Fruit fly (Drosophila melanogaster) whole organism, embryonic: ENCODE data around the gene CG14958.

Experiments
- Ada2b ChIP-seq: fragments of 200-800 bp; sonication (Bioruptor generic); IDR thresholded peaks from 2 replicates; pipeline ENCODE4 v1.3.6; 2022; ENCODE audit warnings: missing biosample characterization, missing genetic modification characterization
- Atf3 ChIP-seq: fragments of 200-800 bp; sonication (Bioruptor generic); optimal IDR thresholded peaks from 3 replicates; lab custom pipeline; 2016; ENCODE audit warnings: missing biosample characterization, missing genetic modification characterization
- Bgb ChIP-seq: fragments of 200-800 bp; sonication (Bioruptor generic); IDR thresholded peaks from 2 replicates; pipeline ENCODE4 v1.3.6; 2022; ENCODE audit warnings: missing biosample characterization, missing genetic modification characterization; ENCODE audit not compliant: partially characterized antibody
- BtbVII ChIP-seq: fragments of 200-800 bp; sonication (Bioruptor generic); optimal IDR thresholded peaks from 3 replicates; lab custom pipeline; 2017; ENCODE audit warnings: missing biosample characterization, mild to moderate bottlenecking, missing genetic modification characterization
- CG11696 ChIP-seq: fragments of 200-800 bp; sonication (Bioruptor generic); IDR thresholded peaks from 2 replicates; pipeline ENCODE4 v1.3.6; 2022; ENCODE audit warnings: missing biosample characterization, missing genetic modification characterization
- CG13894 ChIP-seq: fragments of 200-800 bp; sonication (Bioruptor generic); optimal IDR thresholded peaks from 3 replicates; lab custom pipeline; 2018; ENCODE audit warnings: missing biosample characterization, mild to moderate bottlenecking, missing genetic modification characterization, moderate library complexity
- CG16863 ChIP-seq: fragments of 200-800 bp; sonication (Bioruptor generic); optimal IDR thresholded peaks from 3 replicates; lab custom pipeline; 2016; ENCODE audit warnings: missing biosample characterization, missing genetic modification characterization
- CG17568 ChIP-seq: fragments of 200-800 bp; sonication (Bioruptor generic); optimal IDR thresholded peaks from 2 replicates; lab custom pipeline; 2018; ENCODE audit warnings: missing biosample characterization, mild to moderate bottlenecking, missing genetic modification characterization, moderate library complexity
- CG18011 ChIP-seq: fragments of 200-800 bp; sonication (Bioruptor generic); optimal IDR thresholded peaks from 2 replicates; lab custom pipeline; 2017; ENCODE audit warnings: missing biosample characterization, missing genetic modification characterization, mild to moderate bottlenecking, moderate library complexity, missing genotype
- CG18599 ChIP-seq: fragments of 200-800 bp; sonication (Bioruptor generic); optimal IDR thresholded peaks from 3 replicates; lab custom pipeline; 2017; ENCODE audit warnings: missing biosample characterization, missing genetic modification characterization, mild to moderate bottlenecking, moderate library complexity, missing genetic modification reagents
- CG18764 ChIP-seq: fragments of 200-800 bp; sonication (Bioruptor generic); optimal IDR thresholded peaks from 3 replicates; lab custom pipeline; 2016; ENCODE audit warnings: missing biosample characterization, missing genetic modification characterization
- CG31365 ChIP-seq: fragments of 200-800 bp; sonication (Bioruptor generic); optimal IDR thresholded peaks from 2 replicates; lab custom pipeline; 2018; ENCODE audit warnings: missing biosample characterization, mild to moderate bottlenecking, missing genetic modification characterization
- CG31441 ChIP-seq: fragments of 200-800 bp; sonication (Bioruptor generic); IDR thresholded peaks from 2 replicates; pipeline ENCODE4 v1.3.6; 2022; ENCODE audit warnings: missing biosample characterization, missing genetic modification characterization
- CG33213 ChIP-seq: fragments of 200-800 bp; sonication (Bioruptor generic); optimal IDR thresholded peaks from 3 replicates; lab custom pipeline; 2016; ENCODE audit warnings: missing biosample characterization, missing genetic modification characterization
- CG34376 ChIP-seq: fragments of 200-800 bp; sonication (Bioruptor generic); optimal IDR thresholded peaks from 2 replicates; lab custom pipeline; 2018; ENCODE audit warnings: missing biosample characterization, mild to moderate bottlenecking, missing genetic modification characterization
- CG3995 ChIP-seq: fragments of 200-800 bp; sonication (Bioruptor generic); optimal IDR thresholded peaks from 3 replicates; lab custom pipeline; 2016; ENCODE audit warnings: missing biosample characterization, missing genetic modification characterization
- CG4360 ChIP-seq: fragments of 200-800 bp; sonication (Bioruptor generic); IDR thresholded peaks from 2 replicates; pipeline ENCODE4 v1.3.6; 2022; ENCODE audit warnings: missing biosample characterization, missing genetic modification characterization
- CG4617 ChIP-seq: fragments of 200-800 bp; sonication (Bioruptor generic); optimal IDR thresholded peaks from 3 replicates; lab custom pipeline; 2016; ENCODE audit warnings: missing biosample characterization, missing genetic modification characterization, borderline replicate concordance
- CHES-1-like ChIP-seq: fragments of 200-800 bp; sonication (Bioruptor generic); optimal IDR thresholded peaks from 2 replicates; lab custom pipeline; 2016; ENCODE audit warnings: missing biosample characterization, missing genetic modification characterization
- D19B ChIP-seq: fragments of 200-800 bp; sonication (Bioruptor generic); optimal IDR thresholded peaks from 2 replicates; lab custom pipeline; 2017; ENCODE audit warnings: missing biosample characterization, mild to moderate bottlenecking, missing genetic modification characterization
- HmgZ ChIP-seq: fragments of 200-800 bp; sonication (Bioruptor generic); optimal IDR thresholded peaks from 2 replicates; lab custom pipeline; 2018; ENCODE audit warnings: missing biosample characterization, mild to moderate bottlenecking, missing genetic modification characterization
- Hmr ChIP-seq: fragments of 200-800 bp; sonication (Bioruptor generic); optimal IDR thresholded peaks from 3 replicates; lab custom pipeline; 2017; ENCODE audit warnings: mild to moderate bottlenecking, missing biosample characterization, missing genetic modification reagents, missing genetic modification characterization
- Hr78 ChIP-seq, 2 experiments: fragments of 200-800 bp in 1 of 2; fragments of >200 bp in 1 of 2; sonication (Bioruptor generic) in 1 of 2; optimal IDR thresholded peaks; 2 replicates each; lab custom pipeline; 2017 to 2019; ENCODE audit warnings: missing biosample characterization in 2 of 2, missing genetic modification characterization in 2 of 2, mild to moderate bottlenecking in 1 of 2, moderate library complexity in 1 of 2
- MESR4 ChIP-seq: fragments of 200-800 bp; sonication (Bioruptor generic); optimal IDR thresholded peaks from 2 replicates; lab custom pipeline; 2018; ENCODE audit warnings: missing biosample characterization, mild to moderate bottlenecking, missing genetic modification characterization, moderate library complexity
- Med ChIP-seq: fragments of 200-800 bp; sonication (Bioruptor generic); peaks from one replicate; lab custom pipeline; 2016; ENCODE audit warnings: missing biosample characterization, missing genetic modification characterization, mild to moderate bottlenecking, inconsistent platforms, moderate library complexity
- Pdp1 ChIP-seq, 2 experiments: fragments of 200-800 bp; sonication (Bioruptor generic); optimal IDR thresholded peaks; 3 replicates each; lab custom pipeline; 2016; ENCODE audit warnings: missing biosample characterization in 2 of 2, missing genetic modification characterization in 2 of 2, mild to moderate bottlenecking in 1 of 2, moderate library complexity in 1 of 2
- Ravus ChIP-seq: fragments of 200-800 bp; sonication (Bioruptor generic); IDR thresholded peaks from 2 replicates; pipeline ENCODE4 v1.3.6; 2022; ENCODE audit warnings: missing biosample characterization, missing genetic modification characterization
- Scr ChIP-seq: fragments of 200-800 bp; sonication (Bioruptor generic); IDR thresholded peaks from 2 replicates; pipeline ENCODE4 v1.3.6; 2022; ENCODE audit warnings: missing biosample characterization, missing genetic modification characterization; ENCODE audit not compliant: partially characterized antibody
- Six4 ChIP-seq: fragments of 200-800 bp; sonication (Bioruptor generic); optimal IDR thresholded peaks from 2 replicates; lab custom pipeline; 2016; ENCODE audit warnings: missing biosample characterization, missing genetic modification characterization
- Stat92E ChIP-seq, 3 experiments: fragments of >200 bp in 2 of 3; fragments of 200-800 bp in 1 of 3; sonication (Bioruptor generic) in 1 of 3; optimal IDR thresholded peaks; 2 replicates each; lab custom pipeline; 2017 to 2019; ENCODE audit warnings: missing biosample characterization in 3 of 3, missing genetic modification characterization in 3 of 3, mild to moderate bottlenecking in 1 of 3, moderate library complexity in 1 of 3
- Usf ChIP-seq: fragments of 200-800 bp; sonication (Bioruptor generic); optimal IDR thresholded peaks from 2 replicates; lab custom pipeline; 2017; ENCODE audit warnings: missing genotype, missing biosample characterization, missing genetic modification characterization
- Xbp1 ChIP-seq: fragments of 200-800 bp; sonication (Bioruptor generic); optimal IDR thresholded peaks from 3 replicates; lab custom pipeline; 2016; ENCODE audit warnings: missing biosample characterization, mild to moderate bottlenecking, missing genetic modification characterization
- cg ChIP-seq: fragments of 200-800 bp; sonication (Bioruptor generic); optimal IDR thresholded peaks from 3 replicates; lab custom pipeline; 2019; ENCODE audit warnings: missing biosample characterization, mild to moderate bottlenecking, missing genetic modification characterization, moderate library complexity
- chinmo ChIP-seq: fragments of 200-800 bp; sonication (Bioruptor generic); IDR thresholded peaks from 4 replicates; pipeline ENCODE4 v1.3.6; 2022; ENCODE audit warnings: missing biosample characterization, missing genetic modification characterization; ENCODE audit not compliant: partially characterized antibody
- chm ChIP-seq: fragments of 200-800 bp; sonication (Bioruptor generic); IDR thresholded peaks from 2 replicates; pipeline ENCODE4 v1.3.6; 2022; ENCODE audit warnings: missing biosample characterization, missing genetic modification characterization
- crol ChIP-seq: fragments of 200-800 bp; sonication (Bioruptor generic); IDR thresholded peaks from 2 replicates; pipeline ENCODE4 v1.3.6; 2022; ENCODE audit warnings: missing biosample characterization, missing genetic modification characterization
- exex ChIP-seq: fragments of 200-800 bp; sonication (Bioruptor generic); optimal IDR thresholded peaks from 4 replicates; lab custom pipeline; 2018; ENCODE audit warnings: missing biosample characterization, mild to moderate bottlenecking, missing genetic modification characterization, moderate library complexity
- ftz-f1 ChIP-seq: fragments of 200-800 bp; sonication (Bioruptor generic); optimal IDR thresholded peaks from 2 replicates; lab custom pipeline; 2016; ENCODE audit warnings: missing biosample characterization, missing genetic modification characterization
- grn ChIP-seq: fragments of 200-800 bp; sonication (Bioruptor generic); optimal IDR thresholded peaks from 3 replicates; lab custom pipeline; 2017; ENCODE audit warnings: missing biosample characterization, missing genetic modification characterization
- lab ChIP-seq: fragments of 200-800 bp; sonication (Bioruptor generic); optimal IDR thresholded peaks from 3 replicates; lab custom pipeline; 2017; ENCODE audit warnings: missing biosample characterization, missing genetic modification characterization, mild to moderate bottlenecking, moderate library complexity, missing genetic modification reagents
- mirr ChIP-seq: fragments of 200-800 bp; sonication (Bioruptor generic); optimal IDR thresholded peaks from 3 replicates; lab custom pipeline; 2018; ENCODE audit warnings: missing biosample characterization, mild to moderate bottlenecking, missing genetic modification characterization
- pnt ChIP-seq: fragments of 200-800 bp; sonication (Bioruptor generic); optimal IDR thresholded peaks from 3 replicates; lab custom pipeline; 2016; ENCODE audit warnings: missing biosample characterization, missing genetic modification characterization
- sens-2 ChIP-seq: fragments of 200-800 bp; sonication (Bioruptor generic); IDR thresholded peaks from 2 replicates; pipeline ENCODE4 v1.3.6; 2022; ENCODE audit warnings: missing biosample characterization, missing genetic modification characterization
- sisA ChIP-seq: fragments of 200-800 bp; sonication (Bioruptor generic); IDR thresholded peaks from 2 replicates; pipeline ENCODE4 v1.3.6; 2022; ENCODE audit warnings: missing biosample characterization, missing genetic modification characterization
- sr ChIP-seq: fragments of 200-800 bp; sonication (Bioruptor generic); IDR thresholded peaks from 3 replicates; pipeline ENCODE4 v1.3.6; 2022; ENCODE audit warnings: missing biosample characterization, missing genetic modification characterization
- sug ChIP-seq: fragments of 200-800 bp; optimal IDR thresholded peaks from 2 replicates; lab custom pipeline; 2019; ENCODE audit warnings: missing biosample characterization, mild to moderate bottlenecking, missing genetic modification characterization, moderate library complexity
- twi ChIP-seq: fragments of 200-800 bp; optimal IDR thresholded peaks from 2 replicates; lab custom pipeline; 2019; ENCODE audit warnings: missing biosample characterization, mild to moderate bottlenecking, missing genetic modification characterization, moderate library complexity
- zfh1 ChIP-seq: fragments of 200-800 bp; sonication (Bioruptor generic); IDR thresholded peaks from 3 replicates; pipeline ENCODE4 v1.3.6; 2022; ENCODE audit warnings: missing biosample characterization, missing genetic modification characterization

The CG14958 gene

dm6 chr3L:3142516-3143382, 47.0 kb upstream of the CG14958 start:
- no peak for TF ChIP-seq D19B (GFP tag; lab: Kevin White, UChicago)
- peak; percentile 74 for TF ChIP-seq Med (GFP tag; lab: Kevin White, UChicago)
- TF ChIP-seq Usf (GFP tag; lab: Kevin White, UChicago) = no peak
- TF ChIP-seq Pdp1 (GFP tag; optimal IDR thresholded peaks at IDR 0.05; lab: Kevin White, UChicago) = peak in 1 of 2 experiments; percentile 26
- peak; percentile 1 for TF ChIP-seq CG17568
- no peak for TF ChIP-seq sr
- TF ChIP-seq sug (tag; lab: Kevin White, UChicago) = peak; percentile 57
- TF ChIP-seq Hmr = peak; percentile 16
- no peak for TF ChIP-seq Scr (GFP tag; lab: Robert Waterston, UW)
- no peak for TF ChIP-seq twi (tag; lab: Kevin White, UChicago)
- peak; percentile 49 for TF ChIP-seq mirr (GFP tag; lab: Kevin White, UChicago)
- TF ChIP-seq CG4617 = peak; percentile 46
- TF ChIP-seq exex (tag; lab: Kevin White, UChicago) = peak; percentile 64
- TF ChIP-seq CG18764 = no peak
- TF ChIP-seq crol (GFP tag; lab: Robert Waterston, UW) = peak; percentile 47; the same call in 1 of the 2 replicates
- peak; percentile 8 for TF ChIP-seq lab (GFP tag; lab: Kevin White, UChicago)
- 0 out of 2 replicates have a peak, but pooled peaks have one; percentile 14 for TF ChIP-seq chm (GFP tag; lab: Robert Waterston, UW)
- TF ChIP-seq Ada2b (GFP tag; lab: Robert Waterston, UW) = no peak
- no peak for TF ChIP-seq cg
- TF ChIP-seq CG4360 (GFP tag; lab: Robert Waterston, UW) = peak; percentile 72
- TF ChIP-seq sens-2 = no peak
- no peak for TF ChIP-seq CG11696 (GFP tag; lab: Robert Waterston, UW)
- peak; percentile 73 for TF ChIP-seq MESR4 (GFP tag; lab: Kevin White, UChicago)
- TF ChIP-seq CG13894 (tag; lab: Kevin White, UChicago) = peak; percentile 19
- TF ChIP-seq CG18599 = peak; percentile 1
- TF ChIP-seq ftz-f1 (GFP tag; lab: Kevin White, UChicago) = peak; percentile 3
- TF ChIP-seq CG3995 (GFP tag; lab: Kevin White, UChicago) = peak; percentile 79
- no peak for TF ChIP-seq CG31365 (tag; lab: Kevin White, UChicago)
- no peak for TF ChIP-seq Hr78 (GFP tag; optimal IDR thresholded peaks at IDR 0.05; lab: Kevin White, UChicago)
- TF ChIP-seq CG34376 (GFP tag; lab: Kevin White, UChicago) = peak; percentile 78
- no peak for TF ChIP-seq CG31441 (GFP tag; lab: Robert Waterston, UW)
- TF ChIP-seq BtbVII (GFP tag; lab: Kevin White, UChicago) = peak; percentile 11
- TF ChIP-seq chinmo = 0 out of 4 replicates have a peak, but pooled peaks have one; percentile 58
- TF ChIP-seq zfh1 = no peak
- peak; percentile 34 for TF ChIP-seq grn (GFP tag; lab: Kevin White, UChicago)
- TF ChIP-seq Stat92E (GFP tag; optimal IDR thresholded peaks at IDR 0.05; lab: Kevin White, UChicago) = no peak
- no peak for TF ChIP-seq CG33213
- no peak for TF ChIP-seq CG16863 (GFP tag; lab: Kevin White, UChicago)
- TF ChIP-seq CHES-1-like (GFP tag; lab: Kevin White, UChicago) = no peak
- no peak for TF ChIP-seq Six4
- no peak for TF ChIP-seq pnt
- no peak for TF ChIP-seq Bgb (GFP tag; lab: Robert Waterston, UW)
- no peak for TF ChIP-seq Atf3
- no peak for TF ChIP-seq Ravus
- no peak for TF ChIP-seq sisA (GFP tag; lab: Robert Waterston, UW)
- TF ChIP-seq HmgZ = peak; percentile 5
- no peak for TF ChIP-seq CG18011 (GFP tag; lab: Kevin White, UChicago)
- peak; percentile 57 for TF ChIP-seq Xbp1 (GFP tag; lab: Kevin White, UChicago)
